Fruit fly (Drosophila melanogaster) whole organism, embryonic: ENCODE results near the gene Dap160.
A peak's percentile ranks its signal among the peaks of the same experiment; 100 is the strongest.

Source experiments
- Ada2b ChIP-seq: fragments of 200-800 bp; sonication (Bioruptor generic); IDR thresholded peaks from 2 replicates; pipeline ENCODE4 v1.3.6; 2022; ENCODE audit warnings: missing biosample characterization, missing genetic modification characterization
- Bgb ChIP-seq: fragments of 200-800 bp; sonication (Bioruptor generic); IDR thresholded peaks from 2 replicates; pipeline ENCODE4 v1.3.6; 2022; ENCODE audit warnings: missing biosample characterization, missing genetic modification characterization; ENCODE audit not compliant: partially characterized antibody
- Blimp-1 ChIP-seq: fragments of 200-800 bp; sonication (Bioruptor generic); optimal IDR thresholded peaks from 3 replicates; lab custom pipeline; 2018; ENCODE audit warnings: missing biosample characterization, missing genetic modification characterization, mild to moderate bottlenecking, moderate library complexity, missing genetic modification reagents
- CG11085 ChIP-seq: fragments of 200-800 bp; sonication (Bioruptor generic); IDR thresholded peaks from 2 replicates; pipeline ENCODE4 v1.3.6; 2022; ENCODE audit warnings: missing biosample characterization, missing genetic modification characterization
- CG11695 ChIP-seq: fragments of 200-800 bp; sonication (Bioruptor generic); IDR thresholded peaks from 3 replicates; pipeline ENCODE4 v1.3.6; 2022; ENCODE audit warnings: missing biosample characterization, missing genetic modification characterization
- CG1233 ChIP-seq: fragments of 200-800 bp; sonication (Bioruptor generic); optimal IDR thresholded peaks from 4 replicates; lab custom pipeline; 2018; ENCODE audit warnings: missing biosample characterization, mild to moderate bottlenecking, missing genetic modification characterization
- CG12659 ChIP-seq: fragments of 200-800 bp; sonication (Bioruptor generic); optimal IDR thresholded peaks from 3 replicates; lab custom pipeline; 2017; ENCODE audit warnings: mild to moderate bottlenecking, missing biosample characterization, missing genetic modification reagents, missing genetic modification characterization
- CG12769 ChIP-seq: fragments of 200-800 bp; sonication (Bioruptor generic); optimal IDR thresholded peaks from 2 replicates; lab custom pipeline; 2019; ENCODE audit warnings: missing biosample characterization, mild to moderate bottlenecking, missing genetic modification characterization, moderate library complexity
- CG15011 ChIP-seq: fragments of 200-800 bp; sonication (Bioruptor generic); optimal IDR thresholded peaks from 3 replicates; lab custom pipeline; 2018; ENCODE audit warnings: missing biosample characterization, mild to moderate bottlenecking, missing genetic modification characterization
- CG17328 ChIP-seq: fragments of 200-800 bp; sonication (Bioruptor generic); IDR thresholded peaks from 2 replicates; pipeline ENCODE4 v1.3.6; 2022; ENCODE audit warnings: missing biosample characterization, missing genetic modification characterization
- CG2875 ChIP-seq: fragments of 200-800 bp; sonication (Bioruptor generic); optimal IDR thresholded peaks from 2 replicates; lab custom pipeline; 2017; ENCODE audit warnings: missing biosample characterization, mild to moderate bottlenecking, missing genetic modification characterization, missing genetic modification reagents
- CG33213 ChIP-seq: fragments of 200-800 bp; sonication (Bioruptor generic); optimal IDR thresholded peaks from 3 replicates; lab custom pipeline; 2016; ENCODE audit warnings: missing biosample characterization, missing genetic modification characterization
- CG3995 ChIP-seq: fragments of 200-800 bp; sonication (Bioruptor generic); optimal IDR thresholded peaks from 3 replicates; lab custom pipeline; 2016; ENCODE audit warnings: missing biosample characterization, missing genetic modification characterization
- CG7839 ChIP-seq: fragments of 200-800 bp; sonication (Bioruptor generic); optimal IDR thresholded peaks from 3 replicates; lab custom pipeline; 2018; ENCODE audit warnings: missing biosample characterization, mild to moderate bottlenecking, missing genetic modification characterization, moderate library complexity
- CG7963 ChIP-seq: fragments of 200-800 bp; sonication (Bioruptor generic); IDR thresholded peaks from 3 replicates; pipeline ENCODE4 v1.3.6; 2022; ENCODE audit warnings: missing biosample characterization, missing genetic modification characterization; ENCODE audit not compliant: partially characterized antibody
- CG8281 ChIP-seq: fragments of 200-800 bp; sonication (Bioruptor generic); optimal IDR thresholded peaks from 2 replicates; lab custom pipeline; 2018; ENCODE audit warnings: missing biosample characterization, mild to moderate bottlenecking, missing genetic modification characterization, moderate library complexity
- CG8290 ChIP-seq, 3 experiments: fragments of 200-800 bp; sonication (Bioruptor generic); optimal IDR thresholded peaks; 2 replicates each; lab custom pipeline; 2016 to 2019; ENCODE audit warnings: missing biosample characterization in 3 of 3, missing genetic modification characterization in 3 of 3, mild to moderate bottlenecking in 2 of 3, moderate library complexity in 1 of 3
- CG9437 ChIP-seq: fragments of 200-800 bp; sonication (Bioruptor generic); optimal IDR thresholded peaks from 2 replicates; lab custom pipeline; 2018; ENCODE audit warnings: missing biosample characterization, mild to moderate bottlenecking, missing genetic modification characterization
- CkIIα-i1 ChIP-seq: fragments of 200-800 bp; sonication (Bioruptor generic); IDR thresholded peaks from 2 replicates; pipeline ENCODE4 v1.3.6; 2022; ENCODE audit warnings: missing biosample characterization, missing genetic modification characterization
- Dek ChIP-seq: fragments of 200-800 bp; sonication (Bioruptor generic); optimal IDR thresholded peaks from 3 replicates; lab custom pipeline; 2019; ENCODE audit warnings: missing biosample characterization, mild to moderate bottlenecking, missing genetic modification characterization, moderate library complexity
- ERR ChIP-seq: fragments of 200-800 bp; sonication (Bioruptor generic); optimal IDR thresholded peaks from 2 replicates; lab custom pipeline; 2016; ENCODE audit warnings: missing biosample characterization, missing genetic modification characterization
- Elba2 ChIP-seq: fragments of 200-800 bp; sonication (Bioruptor generic); optimal IDR thresholded peaks from 3 replicates; lab custom pipeline; 2016; ENCODE audit warnings: missing biosample characterization, missing genetic modification characterization
- Ets65A ChIP-seq: fragments of 200-800 bp; sonication (Bioruptor generic); peaks from one replicate; lab custom pipeline; 2016; ENCODE audit warnings: missing biosample characterization, missing genetic modification characterization
- Gug ChIP-seq: fragments of 200-800 bp; sonication (Bioruptor generic); IDR thresholded peaks from 4 replicates; pipeline ENCODE4 v1.3.6; 2022; ENCODE audit warnings: missing biosample characterization, missing genetic modification characterization
- Hey ChIP-seq: fragments of 200-800 bp; sonication (Bioruptor generic); optimal IDR thresholded peaks from 3 replicates; lab custom pipeline; 2018; ENCODE audit warnings: missing biosample characterization, mild to moderate bottlenecking, missing genetic modification characterization
- Hr3 ChIP-seq: fragments of 200-800 bp; sonication (Bioruptor generic); optimal IDR thresholded peaks from 3 replicates; lab custom pipeline; 2016; ENCODE audit warnings: missing biosample characterization, missing genetic modification characterization
- Kr ChIP-seq: fragments of 200-800 bp; sonication (Bioruptor generic); optimal IDR thresholded peaks from 2 replicates; lab custom pipeline; 2017; ENCODE audit warnings: missing biosample characterization, mild to moderate bottlenecking, missing genetic modification characterization
- Lpt ChIP-seq: fragments of >200 bp; optimal IDR thresholded peaks from 2 replicates; lab custom pipeline; 2018; ENCODE audit warnings: missing biosample characterization, missing genetic modification characterization
- Nf-YB ChIP-seq: fragments of 200-800 bp; sonication (Bioruptor generic); optimal IDR thresholded peaks from 3 replicates; lab custom pipeline; 2019; ENCODE audit warnings: missing biosample characterization, mild to moderate bottlenecking, missing genetic modification characterization, moderate library complexity
- Ravus ChIP-seq: fragments of 200-800 bp; sonication (Bioruptor generic); IDR thresholded peaks from 2 replicates; pipeline ENCODE4 v1.3.6; 2022; ENCODE audit warnings: missing biosample characterization, missing genetic modification characterization
- Rx ChIP-seq: fragments of 200-800 bp; sonication (Bioruptor generic); IDR thresholded peaks from 2 replicates; pipeline ENCODE4 v1.3.6; 2022; ENCODE audit warnings: missing biosample characterization, missing genetic modification characterization
- Spps ChIP-seq: fragments of 200-800 bp; sonication (Bioruptor generic); optimal IDR thresholded peaks from 2 replicates; lab custom pipeline; 2018; ENCODE audit warnings: missing biosample characterization, mild to moderate bottlenecking, missing genetic modification characterization
- al ChIP-seq: fragments of 200-800 bp; sonication (Bioruptor generic); IDR thresholded peaks from 2 replicates; pipeline ENCODE4 v1.3.6; 2022; ENCODE audit warnings: missing biosample characterization, missing genetic modification characterization
- bigmax ChIP-seq: fragments of 200-800 bp; sonication (Bioruptor generic); optimal IDR thresholded peaks from 2 replicates; lab custom pipeline; 2018; ENCODE audit warnings: missing biosample characterization, mild to moderate bottlenecking, missing genetic modification characterization
- da ChIP-seq: fragments of 200-800 bp; sonication (Bioruptor generic); optimal IDR thresholded peaks from 2 replicates; lab custom pipeline; 2016; ENCODE audit warnings: missing biosample characterization, missing genetic modification characterization
- dimm ChIP-seq: fragments of 200-800 bp; sonication (Bioruptor generic); IDR thresholded peaks from 2 replicates; pipeline ENCODE4 v1.3.6; 2022; ENCODE audit warnings: missing biosample characterization, missing genetic modification characterization
- dmrt11E ChIP-seq: fragments of 200-800 bp; sonication (Bioruptor generic); optimal IDR thresholded peaks from 3 replicates; lab custom pipeline; 2018; ENCODE audit warnings: missing biosample characterization, mild to moderate bottlenecking, missing genetic modification characterization, moderate library complexity
- dmrt99B ChIP-seq: fragments of 200-800 bp; sonication (Bioruptor generic); optimal IDR thresholded peaks from 2 replicates; lab custom pipeline; 2018; ENCODE audit warnings: missing biosample characterization, mild to moderate bottlenecking, missing genetic modification characterization, moderate library complexity
- dpn ChIP-seq, 2 experiments: fragments of 200-800 bp; sonication (Bioruptor generic); optimal IDR thresholded peaks; 3 replicates each; lab custom pipeline; 2016; ENCODE audit warnings: missing biosample characterization in 2 of 2, missing genetic modification characterization in 2 of 2
- ewg ChIP-seq: fragments of 200-800 bp; sonication (Bioruptor generic); optimal IDR thresholded peaks from 3 replicates; lab custom pipeline; 2017; ENCODE audit warnings: mild to moderate bottlenecking, missing biosample characterization, missing genetic modification reagents, missing genetic modification characterization
- fru ChIP-seq: fragments of >200 bp; optimal IDR thresholded peaks from 2 replicates; lab custom pipeline; 2017
- gsb ChIP-seq: fragments of 200-800 bp; sonication (Bioruptor generic); IDR thresholded peaks from 2 replicates; pipeline ENCODE4 v1.3.6; 2022; ENCODE audit warnings: missing biosample characterization, missing genetic modification characterization
- gt ChIP-seq: fragments of 200-800 bp; sonication (Bioruptor generic); IDR thresholded peaks from 2 replicates; pipeline ENCODE4 v1.3.6; 2022; ENCODE audit warnings: missing biosample characterization, missing genetic modification characterization
- hth ChIP-seq: fragments of >200 bp; optimal IDR thresholded peaks from 2 replicates; lab custom pipeline; 2017; ENCODE audit warnings: inconsistent platforms
- lilli ChIP-seq: fragments of 200-800 bp; sonication (Bioruptor generic); optimal IDR thresholded peaks from 3 replicates; lab custom pipeline; 2016; ENCODE audit warnings: missing biosample characterization, missing genetic modification characterization
- phol ChIP-seq: fragments of 200-800 bp; sonication (Bioruptor generic); optimal IDR thresholded peaks from 3 replicates; lab custom pipeline; 2018; ENCODE audit warnings: missing biosample characterization, mild to moderate bottlenecking, missing genetic modification characterization, moderate library complexity
- sd ChIP-seq: fragments of 200-800 bp; sonication (Bioruptor generic); optimal IDR thresholded peaks from 3 replicates; lab custom pipeline; 2018; ENCODE audit warnings: missing biosample characterization, mild to moderate bottlenecking, missing genetic modification characterization, moderate library complexity
- slbo ChIP-seq: fragments of 200-800 bp; sonication (Bioruptor generic); IDR thresholded peaks from 2 replicates; pipeline ENCODE4 v1.3.6; 2022; ENCODE audit warnings: missing biosample characterization, missing genetic modification characterization
- slp2 ChIP-seq: fragments of 200-800 bp; sonication (Bioruptor generic); optimal IDR thresholded peaks from 2 replicates; lab custom pipeline; 2016; ENCODE audit warnings: missing biosample characterization, missing genetic modification characterization
- twi ChIP-seq: fragments of 200-800 bp; optimal IDR thresholded peaks from 2 replicates; lab custom pipeline; 2019; ENCODE audit warnings: missing biosample characterization, mild to moderate bottlenecking, missing genetic modification characterization, moderate library complexity
- zen2 ChIP-seq: fragments of 200-800 bp; sonication (Bioruptor generic); IDR thresholded peaks from 3 replicates; pipeline ENCODE4 v1.3.6; 2022; ENCODE audit warnings: missing biosample characterization, missing genetic modification characterization; ENCODE audit not compliant: partially characterized antibody

Dap160 gene

dm6 chr2L:21108759-21109282 lies 33.3 kb downstream of the Dap160 start (continued):
- TF ChIP-seq dmrt99B (tag; lab: Kevin White, UChicago) (peak; percentile 65), CG12769 (no peak), Nf-YB (no peak), Ets65A (GFP tag; lab: Kevin White, UChicago) (peak; percentile 7), CG8281 (peak; percentile 7), slp2 (GFP tag; lab: Kevin White, UChicago) (no peak), twi (tag; lab: Kevin White, UChicago) (peak; percentile 86), ewg (GFP tag; lab: Kevin White, UChicago) (peak; percentile 48), CG33213 (GFP tag; lab: Kevin White, UChicago) (peak; percentile 49), Rx (GFP tag; lab: Robert Waterston, UW) (no peak), lilli (GFP tag; lab: Kevin White, UChicago) (peak; percentile 68), al (GFP tag; lab: Robert Waterston, UW) (no peak), Hr3 (GFP tag; lab: Kevin White, UChicago) (peak; percentile 56), CG2875 (peak; percentile 57), CG1233 (peak; percentile 34), zen2 (GFP tag; lab: Robert Waterston, UW) (no peak), Ravus (GFP tag; lab: Robert Waterston, UW) (no peak), CG8290 (GFP tag; optimal IDR thresholded peaks at IDR 0.05; lab: Kevin White, UChicago) (peak; percentile 67), CG8290 (tag; optimal IDR thresholded peaks at IDR 0.05; lab: Kevin White, UChicago) (peak; percentile 2 to 60), hth (lab: Kevin White, UChicago) (no peak), gsb (GFP tag; lab: Robert Waterston, UW) (no peak), da (GFP tag; lab: Kevin White, UChicago) (no peak), CG7839 (tag; lab: Kevin White, UChicago) (peak; percentile 72), Kr (no peak), dmrt11E (tag; lab: Kevin White, UChicago) (peak; percentile 82), Ada2b (peak; percentile 66), CG7963 (no peak), CG12659 (GFP tag; lab: Kevin White, UChicago) (peak; percentile 51), CG11695 (GFP tag; lab: Robert Waterston, UW) (0 out of 3 replicates have a peak, but pooled peaks have one; percentile 10), CG9437 (GFP tag; lab: Kevin White, UChicago) (no peak), Bgb (no peak), slbo (GFP tag; lab: Robert Waterston, UW) (no peak; the same call in 1 of the 2 replicates), CG17328 (GFP tag; lab: Robert Waterston, UW) (peak; percentile 43; the same call in 1 of the 2 replicates), bigmax (GFP tag; lab: Kevin White, UChicago) (no peak), phol (tag; lab: Kevin White, UChicago) (peak; percentile 65), ERR (GFP tag; lab: Kevin White, UChicago) (no peak), gt (GFP tag; lab: Robert Waterston, UW) (no peak), fru (lab: Kevin White, UChicago) (no peak), Spps (tag; lab: Kevin White, UChicago) (peak; percentile 37), CG11085 (GFP tag; lab: Robert Waterston, UW) (no peak), Gug (GFP tag; lab: Robert Waterston, UW) (no peak), CG3995 (GFP tag; lab: Kevin White, UChicago) (no peak), Elba2 (GFP tag; lab: Kevin White, UChicago) (no peak), sd (tag; lab: Kevin White, UChicago) (no peak), Lpt (GFP tag; lab: Kevin White, UChicago) (no peak), Hey (tag; lab: Kevin White, UChicago) (no peak), dpn (GFP tag; optimal IDR thresholded peaks at IDR 0.05; lab: Kevin White, UChicago) (peak; percentile 4 to 29), Dek (tag; lab: Kevin White, UChicago) (no peak), CG15011 (GFP tag; lab: Kevin White, UChicago) (no peak), CkIIα-i1 (no peak), dimm (GFP tag; lab: Robert Waterston, UW) (no peak), Blimp-1 (GFP tag; lab: Kevin White, UChicago) (peak; percentile 54)
